Worm (Caenorhabditis elegans) whole organism, L4 larva: ENCODE data around the gene srh-173.

ENCODE experiments used
- F10B5.3 ChIP-seq: sonication (generic microtip); optimal IDR thresholded peaks from 2 replicates; lab custom pipeline; 2016; ENCODE audit warnings: mild to moderate bottlenecking, missing genetic modification characterization, missing compliant biosample characterization
- F37D6.2 ChIP-seq: sonication (generic microtip); optimal IDR thresholded peaks from 2 replicates; lab custom pipeline; 2016; ENCODE audit warnings: mild to moderate bottlenecking, missing genetic modification characterization, missing compliant biosample characterization
- F44E2.7 ChIP-seq: fragments of 200-800 bp; sonication (Bioruptor generic); IDR thresholded peaks from 2 replicates; pipeline ENCODE4 v2.1.2; 2022; ENCODE audit warnings: missing genetic modification characterization, missing compliant biosample characterization
- ZK546.5 ChIP-seq, 2 experiments: sonication (generic microtip); optimal IDR thresholded peaks; 2 replicates each; lab custom pipeline; 2017; ENCODE audit warnings: missing biosample characterization in 2 of 2, missing genetic modification characterization in 2 of 2
- aha-1 ChIP-seq: fragments of 150-350 bp; peaks from one replicate; lab custom pipeline; 2014; ENCODE audit warnings: missing biosample characterization, missing genetic modification characterization
- ama-1 ChIP-seq: fragments of 150-350 bp; optimal IDR thresholded peaks from 2 replicates; lab custom pipeline; 2014; ENCODE audit warnings: inconsistent platforms, mixed read lengths
- ceh-28 ChIP-seq: fragments of 150-350 bp; optimal IDR thresholded peaks from 2 replicates; lab custom pipeline; 2014; ENCODE audit warnings: missing biosample characterization, missing genetic modification reagents, missing genetic modification characterization
- ceh-82 ChIP-seq: sonication (generic microtip); optimal IDR thresholded peaks from 2 replicates; lab custom pipeline; 2017; ENCODE audit warnings: missing biosample characterization, missing genetic modification characterization
- ctbp-1 ChIP-seq: fragments of 200-800 bp; sonication (Bioruptor generic); IDR thresholded peaks from 2 replicates; pipeline ENCODE4 v1.3.6; 2022; ENCODE audit warnings: missing genetic modification reagents, missing genetic modification characterization, missing compliant biosample characterization
- dmd-6 ChIP-seq: fragments of 200-800 bp; sonication (Bioruptor generic); IDR thresholded peaks from 2 replicates; pipeline ENCODE4 v1.3.6; 2022; ENCODE audit warnings: missing genetic modification reagents, missing genetic modification characterization, missing compliant biosample characterization
- dmd-9 ChIP-seq: fragments of 200-800 bp; sonication (Bioruptor generic); IDR thresholded peaks from 2 replicates; pipeline ENCODE4 v1.3.6; 2022; ENCODE audit warnings: missing genetic modification reagents, missing genetic modification characterization, missing compliant biosample characterization
- dpl-1 ChIP-seq: fragments of 150-350 bp; optimal IDR thresholded peaks from 2 replicates; lab custom pipeline; 2014; ENCODE audit warnings: missing biosample characterization, missing genetic modification reagents, missing genetic modification characterization
- dve-1 ChIP-seq: sonication (generic microtip); optimal IDR thresholded peaks from 2 replicates; lab custom pipeline; 2017; ENCODE audit warnings: antibody characterized with exemption, mild to moderate bottlenecking, missing genetic modification characterization, missing compliant biosample characterization; ENCODE audit not compliant: insufficient read depth
- fkh-10 ChIP-seq: fragments of 150-350 bp; optimal IDR thresholded peaks from 2 replicates; lab custom pipeline; 2014; ENCODE audit warnings: missing biosample characterization, missing genetic modification reagents, missing genetic modification characterization
- gei-8 ChIP-seq: fragments of 200-800 bp; sonication (Bioruptor generic); optimal IDR thresholded peaks from 2 replicates; lab custom pipeline; 2018; ENCODE audit warnings: mild to moderate bottlenecking, missing genetic modification characterization, missing compliant biosample characterization
- hif-1 ChIP-seq, 2 experiments: sonication (generic microtip); optimal IDR thresholded peaks; 2 replicates each; lab custom pipeline; 2016 to 2017; ENCODE audit warnings: missing compliant biosample characterization in 2 of 2, missing genetic modification characterization in 2 of 2, missing genetic modification reagents in 2 of 2, missing genotype in 2 of 2, mild to moderate bottlenecking in 1 of 2
- hlh-11 ChIP-seq: fragments of 200-800 bp; sonication (Bioruptor generic); optimal IDR thresholded peaks from 2 replicates; lab custom pipeline; 2018; ENCODE audit warnings: mild to moderate bottlenecking, missing genetic modification characterization, missing compliant biosample characterization
- hlh-30 ChIP-seq: sonication (generic microtip); optimal IDR thresholded peaks from 2 replicates; lab custom pipeline; 2017; ENCODE audit warnings: antibody characterized with exemption, mild to moderate bottlenecking, missing genetic modification characterization, missing compliant biosample characterization; ENCODE audit not compliant: insufficient read depth
- hmg-1.1 ChIP-seq: fragments of 200-800 bp; sonication (Bioruptor generic); IDR thresholded peaks from 2 replicates; pipeline ENCODE4 v1.3.6; 2022; ENCODE audit warnings: missing genetic modification reagents, missing genetic modification characterization, missing compliant biosample characterization
- lin-1 ChIP-seq: fragments of 200-800 bp; sonication (Bioruptor generic); IDR thresholded peaks from 2 replicates; pipeline ENCODE4 v1.3.6; 2022; ENCODE audit warnings: missing genetic modification reagents, missing genetic modification characterization, missing compliant biosample characterization
- lin-13 ChIP-seq: fragments of 150-350 bp; optimal IDR thresholded peaks from 2 replicates; lab custom pipeline; 2014; ENCODE audit warnings: missing biosample characterization, missing genetic modification reagents, missing genetic modification characterization
- lin-15B ChIP-seq: fragments of 150-350 bp; sonication (generic microtip); optimal IDR thresholded peaks from 3 replicates; lab custom pipeline; 2014; ENCODE audit warnings: missing biosample characterization, missing genetic modification characterization
- lin-29 ChIP-seq: fragments of 200-800 bp; sonication (Bioruptor generic); IDR thresholded peaks from 2 replicates; pipeline ENCODE4 v1.3.6; 2022; ENCODE audit warnings: missing genetic modification reagents, missing genetic modification characterization, missing compliant biosample characterization
- lin-38 ChIP-seq: fragments of 200-800 bp; sonication (Bioruptor generic); IDR thresholded peaks from 2 replicates; pipeline ENCODE4 v1.3.6; 2022; ENCODE audit warnings: missing genetic modification reagents, missing genetic modification characterization, missing compliant biosample characterization
- lin-39 ChIP-seq: fragments of 150-350 bp; optimal IDR thresholded peaks from 2 replicates; lab custom pipeline; 2014; ENCODE audit warnings: missing biosample characterization, missing genetic modification reagents, missing genetic modification characterization
- lsy-2 ChIP-seq, 2 experiments: fragments of 150-350 bp in 1 of 2; sonication (generic microtip) in 1 of 2; optimal IDR thresholded peaks; 2 replicates each; lab custom pipeline; 2014 to 2017; ENCODE audit warnings: missing biosample characterization in 2 of 2, missing genetic modification characterization in 2 of 2
- mdl-1 ChIP-seq, 2 experiments: fragments of 150-350 bp in 1 of 2; sonication (generic microtip) in 1 of 2; optimal IDR thresholded peaks; 2 replicates each; lab custom pipeline; 2014 to 2017; ENCODE audit warnings: missing biosample characterization in 2 of 2, missing genetic modification characterization in 2 of 2
- mdt-29 ChIP-seq: fragments of 200-800 bp; sonication (Bioruptor generic); IDR thresholded peaks from 2 replicates; pipeline ENCODE4 v1.3.6; 2022; ENCODE audit warnings: missing genetic modification reagents, missing genetic modification characterization, missing compliant biosample characterization
- mep-1 ChIP-seq: fragments of 150-350 bp; sonication (generic microtip); optimal IDR thresholded peaks from 3 replicates; lab custom pipeline; 2014; ENCODE audit warnings: missing biosample characterization, missing genetic modification characterization
- mes-2 ChIP-seq: sonication (generic microtip); optimal IDR thresholded peaks from 2 replicates; lab custom pipeline; 2016; ENCODE audit warnings: missing genotype, mild to moderate bottlenecking, missing genetic modification characterization, missing compliant biosample characterization; ENCODE audit not compliant: poor library complexity, severe bottlenecking
- mxl-2 ChIP-seq: fragments of 200-800 bp; sonication (Bioruptor generic); conservative IDR thresholded peaks from 2 replicates; pipeline ENCODE4 v1.3.6; 2022; ENCODE audit warnings: missing genetic modification reagents, missing genetic modification characterization, missing compliant biosample characterization
- mxl-3 ChIP-seq: fragments of 200-800 bp; sonication (Bioruptor generic); optimal IDR thresholded peaks from 2 replicates; lab custom pipeline; 2018; ENCODE audit warnings: mild to moderate bottlenecking, missing genetic modification characterization, missing compliant biosample characterization
- nhr-11 ChIP-seq: fragments of 150-350 bp; optimal IDR thresholded peaks from 2 replicates; lab custom pipeline; 2014; ENCODE audit warnings: missing biosample characterization, missing genetic modification characterization
- nhr-111 ChIP-seq: fragments of 200-800 bp; sonication (Bioruptor generic); optimal IDR thresholded peaks from 2 replicates; lab custom pipeline; 2018; ENCODE audit warnings: mild to moderate bottlenecking, missing genetic modification characterization, missing compliant biosample characterization
- nhr-28 ChIP-seq: fragments of 150-350 bp; optimal IDR thresholded peaks from 2 replicates; lab custom pipeline; 2014; ENCODE audit warnings: missing biosample characterization, missing genetic modification characterization
- nhr-42 ChIP-seq: fragments of 200-800 bp; sonication (Bioruptor generic); IDR thresholded peaks from 2 replicates; pipeline ENCODE4 v1.3.6; 2022; ENCODE audit warnings: missing genetic modification characterization, missing compliant biosample characterization
- nhr-6 ChIP-seq: fragments of 150-350 bp; optimal IDR thresholded peaks from 2 replicates; lab custom pipeline; 2014; ENCODE audit warnings: missing biosample characterization, missing genetic modification characterization
- pha-4 ChIP-seq, 2 experiments: fragments of 150-350 bp in 1 of 2; fragments of 200-800 bp in 1 of 2; sonication (Bioruptor generic) in 1 of 2; IDR thresholded peaks in 1 of 2; optimal IDR thresholded peaks in 1 of 2; 2 replicates each; pipeline versions ENCODE4 v1.3.6 to Lab custom; 2014 to 2022; ENCODE audit warnings: missing genetic modification characterization in 2 of 2, missing genetic modification reagents in 2 of 2, missing biosample characterization in 1 of 2, missing compliant biosample characterization in 1 of 2
- rbr-2 ChIP-seq: sonication (generic microtip); optimal IDR thresholded peaks from 2 replicates; lab custom pipeline; 2016; ENCODE audit warnings: missing genotype, missing genetic modification characterization, missing compliant biosample characterization
- skn-1 ChIP-seq: fragments of 150-350 bp; optimal IDR thresholded peaks from 2 replicates; lab custom pipeline; 2014; ENCODE audit warnings: missing biosample characterization, missing genetic modification characterization
- tag-97 ChIP-seq: fragments of 200-800 bp; sonication (Bioruptor generic); IDR thresholded peaks from 2 replicates; pipeline ENCODE4 v1.3.6; 2022; ENCODE audit warnings: missing genetic modification characterization, missing compliant biosample characterization
- tra-1 ChIP-seq: fragments of 200-800 bp; sonication (Bioruptor generic); IDR thresholded peaks from 2 replicates; pipeline ENCODE4 v1.3.6; 2022; ENCODE audit warnings: missing genetic modification reagents, missing genetic modification characterization, missing compliant biosample characterization
- unc-130 ChIP-seq: sonication (generic microtip); optimal IDR thresholded peaks from 2 replicates; lab custom pipeline; 2016; ENCODE audit warnings: missing genetic modification reagents, missing genetic modification characterization, missing compliant biosample characterization
- unc-39 ChIP-seq: sonication (generic microtip); optimal IDR thresholded peaks from 2 replicates; lab custom pipeline; 2017; ENCODE audit warnings: missing biosample characterization, missing genetic modification characterization
- unc-62 ChIP-seq, 3 experiments: fragments of 150-350 bp in 1 of 3; sonication (generic microtip); optimal IDR thresholded peaks in 2 of 3; peaks in 1 of 3; 1 replicate in 1 of 3; 2 replicates in 2 of 3; lab custom pipeline; 2014 to 2017; ENCODE audit warnings: missing biosample characterization in 3 of 3, missing genetic modification characterization in 3 of 3, missing genetic modification reagents in 3 of 3, missing genotype in 1 of 3
- ztf-7 ChIP-seq: fragments of 150-350 bp; optimal IDR thresholded peaks from 2 replicates; lab custom pipeline; 2014; ENCODE audit warnings: missing biosample characterization, missing genetic modification characterization

Gene srh-173

ce11 chrV:20004385-20004784 is 31.3 kb downstream of the srh-173 start, which contains the start of gene unc-51:
TSS of gene unc-51 (minus strand) at chrV:20004485.
- TF ChIP-seq mxl-3 = no peak
- no peak for TF ChIP-seq lin-1 (GFP tag; lab: Robert Waterston, UW)
- TF ChIP-seq hmg-1.1 = no peak
- peak; percentile 77 for TF ChIP-seq hlh-30 (tag; lab: Kevin White, UChicago)
- TF ChIP-seq dmd-6 = 0 out of 2 replicates have a peak, but pooled peaks have one; percentile 10
- peak; percentile 19 for TF ChIP-seq nhr-28 (tag; lab: Kevin White, UChicago)
- TF ChIP-seq mep-1 (tag; lab: Kevin White, UChicago) = peak; percentile 47
- peak; percentile 11 for TF ChIP-seq dve-1 (tag; lab: Kevin White, UChicago)
- peak in 1 of 2 experiments; percentile 29 for TF ChIP-seq lsy-2 (tag; optimal IDR thresholded peaks at IDR 0.05; lab: Kevin White, UChicago)
- TF ChIP-seq, all 104 proteins: peak for 6

ce11 chrV:20005724-20006132 is 32.6 kb downstream of the srh-173 start:
- TF ChIP-seq rbr-2 (tag; lab: Kevin White, UChicago) (peak; percentile 86), mep-1 (tag; lab: Kevin White, UChicago) (peak; percentile 79), lin-29 (GFP tag; lab: Robert Waterston, UW) (no peak), nhr-42 (GFP tag; lab: Robert Waterston, UW) (0 out of 2 replicates have a peak, but pooled peaks have one; percentile 14), ztf-7 (tag; lab: Kevin White, UChicago) (peak; percentile 33), ceh-28 (tag; lab: Kevin White, UChicago) (peak; percentile 71), lin-39 (tag; lab: Kevin White, UChicago) (no peak), nhr-11 (tag; lab: Kevin White, UChicago) (peak; percentile 72), tag-97 (GFP tag; lab: Robert Waterston, UW) (no peak), unc-62 (GFP tag; optimal IDR thresholded peaks at IDR 0.05 in 1 of 2; lab: Kevin White, UChicago) (peak in 1 of 2 experiments; percentile 96), unc-62 (tag; optimal IDR thresholded peaks at IDR 0.05; lab: Kevin White, UChicago) (no peak), ctbp-1 (GFP tag; lab: Robert Waterston, UW) (peak; percentile 77), dpl-1 (GFP tag; lab: Kevin White, UChicago) (peak; percentile 46), mdl-1 (tag; optimal IDR thresholded peaks at IDR 0.05; lab: Kevin White, UChicago) (peak; percentile 87 to 90), unc-130 (GFP tag; lab: Kevin White, UChicago) (no peak), hlh-11 (tag; lab: Kevin White, UChicago) (peak; percentile 86), lsy-2 (tag; optimal IDR thresholded peaks at IDR 0.05; lab: Kevin White, UChicago) (peak in 1 of 2 experiments; percentile 73), mxl-3 (peak; percentile 68), mdt-29 (GFP tag; lab: Robert Waterston, UW) (0 out of 2 replicates have a peak, but pooled peaks have one; percentile 34), ama-1 (lab: Kevin White, UChicago) (peak; percentile 3), lin-38 (GFP tag; lab: Robert Waterston, UW) (0 out of 2 replicates have a peak, but pooled peaks have one; percentile 22), tra-1 (peak; percentile 68; the same call in 1 of the 2 replicates), nhr-111 (GFP tag; lab: Kevin White, UChicago) (no peak), ZK546.5 (tag; optimal IDR thresholded peaks at IDR 0.05; lab: Kevin White, UChicago) (peak in 1 of 2 experiments; percentile 29), nhr-6 (tag; lab: Kevin White, UChicago) (peak; percentile 45), hmg-1.1 (peak; percentile 91), dmd-9 (GFP tag; lab: Robert Waterston, UW) (0 out of 2 replicates have a peak, but pooled peaks have one; percentile 34), dmd-6 (peak; percentile 73), fkh-10 (peak; percentile 91), ceh-82 (tag; lab: Kevin White, UChicago) (no peak), F44E2.7 (GFP tag; lab: Robert Waterston, UW) (no peak), lin-15B (no peak), unc-39 (tag; lab: Kevin White, UChicago) (no peak), F37D6.2 (tag; lab: Kevin White, UChicago) (peak; percentile 70), dve-1 (tag; lab: Kevin White, UChicago) (peak; percentile 87), aha-1 (peak; percentile 85), gei-8 (GFP tag; lab: Kevin White, UChicago) (no peak), nhr-28 (tag; lab: Kevin White, UChicago) (peak; percentile 43), mxl-2 (GFP tag; lab: Robert Waterston, UW) (no peak), hif-1 (tag; optimal IDR thresholded peaks at IDR 0.05; lab: Kevin White, UChicago) (peak in 1 of 2 experiments; percentile 56), pha-4 (GFP tag; IDR thresholded peaks at IDR 0.05; lab: Robert Waterston, UW) (no peak), pha-4 (tag; optimal IDR thresholded peaks at IDR 0.05; lab: Kevin White, UChicago) (peak; percentile 29), skn-1 (tag; lab: Kevin White, UChicago) (no peak), F10B5.3 (no peak), lin-13 (GFP tag; lab: Kevin White, UChicago) (peak; percentile 17), mes-2 (tag; lab: Kevin White, UChicago) (peak; percentile 75)
